Worm (Caenorhabditis elegans): Measurements from ENCODE around the gene C16C10.2.
A peak's percentile ranks its signal among the peaks of the same experiment; 100 is the strongest.

Gene C16C10.2

DNA sequence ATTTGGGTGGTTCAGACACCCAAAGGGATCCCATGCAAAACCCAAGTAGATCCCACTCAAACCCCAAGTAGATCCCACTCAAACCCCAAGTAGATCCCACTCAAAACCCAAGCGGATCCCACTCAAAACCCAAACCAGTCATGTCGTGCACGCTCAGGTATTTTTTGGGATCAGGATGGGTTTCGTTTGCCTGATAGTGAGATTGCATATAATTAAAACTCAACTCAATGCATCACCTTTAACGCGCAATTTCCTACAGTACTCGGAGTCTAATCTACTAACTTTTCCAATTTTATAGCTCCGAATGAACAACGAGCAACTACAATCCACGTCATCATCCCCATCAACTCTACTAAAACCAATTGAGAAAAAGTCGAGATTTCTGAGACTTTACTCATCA is 30.7 kb upstream of the C16C10.2 start, which contains the start of gene phlp-2:
phlp-2 (plus strand) TSS at position 301 of the 400 bp plus-strand sequence.
- no peak for TF ChIP-seq ets-7 (tag; optimal IDR thresholded peaks at IDR 0.05)

DNA sequence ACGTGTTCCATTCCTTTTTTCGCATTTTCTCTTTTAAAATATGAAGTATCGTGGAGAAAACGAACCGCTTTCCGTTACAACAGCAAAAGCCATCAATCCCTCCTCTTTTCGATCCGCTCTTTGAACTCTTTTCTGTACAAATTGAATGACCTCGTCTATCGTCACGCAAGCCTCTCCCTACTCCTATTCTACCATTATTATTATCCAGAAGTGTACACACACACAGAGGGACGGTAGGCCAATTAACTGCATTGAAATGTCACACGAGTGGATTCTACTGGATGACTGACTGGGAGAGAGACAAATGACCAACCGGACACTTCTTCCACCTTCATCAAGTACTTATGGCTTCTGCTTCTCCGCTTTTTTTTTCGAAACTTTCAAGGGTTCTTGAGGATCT is 29.7 kb upstream of the C16C10.2 start:
- TF ChIP-seq hnd-1 (tag; optimal IDR thresholded peaks at IDR 0.05) (no peak), F13C5.2 (tag; optimal IDR thresholded peaks at IDR 0.05) (no peak), ceh-13 (GFP tag; optimal IDR thresholded peaks at IDR 0.05) (no peak), ets-7 (tag; optimal IDR thresholded peaks at IDR 0.05) (no peak), aly-1 (tag; optimal IDR thresholded peaks at IDR 0.05) (no peak), scrt-1 (GFP tag; IDR thresholded peaks at IDR 0.05) (no peak), pes-1 (GFP tag; IDR thresholded peaks at IDR 0.05) (no peak), tbx-37 (GFP tag; conservative IDR thresholded peaks at IDR 0.05) (no peak), sea-1 (GFP tag; conservative IDR thresholded peaks at IDR 0.05) (no peak)

DNA sequence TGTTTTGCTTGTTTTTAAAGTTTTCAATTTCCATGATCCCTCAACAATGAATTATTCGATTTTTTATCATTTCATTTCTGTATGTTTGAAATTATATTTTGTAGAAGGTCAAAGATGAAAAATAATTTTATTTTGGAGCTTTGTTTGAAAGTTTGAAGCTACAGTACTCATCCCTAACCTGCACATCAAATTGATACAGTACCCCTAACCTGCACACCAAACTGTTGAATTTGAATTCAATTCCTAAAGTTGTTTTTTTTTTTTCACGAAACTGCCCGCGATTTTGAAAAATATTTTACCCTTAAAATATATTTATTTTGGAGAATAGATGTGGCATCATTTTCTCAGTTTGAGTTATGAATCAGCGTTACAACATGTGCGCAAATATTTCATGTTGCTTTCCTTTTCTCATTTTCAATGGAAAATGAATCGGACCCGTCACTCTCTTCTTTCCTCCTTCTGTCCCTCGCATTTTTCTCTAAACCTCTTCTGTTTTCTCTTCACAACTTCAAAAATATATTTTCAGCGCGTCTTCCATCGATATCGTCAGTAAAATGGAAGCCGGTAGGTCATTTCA is 27.4 kb upstream of the C16C10.2 start, which contains the start of gene R74.8:
R74.8 (plus strand) TSS at position 527 of the 577 bp plus-strand sequence.
- TF ChIP-seq hmg-4 (GFP tag; optimal IDR thresholded peaks at IDR 0.05): no peak
- TF ChIP-seq ama-1 (optimal IDR thresholded peaks at IDR 0.05): no peak
- TF ChIP-seq hmbx-1 (tag; optimal IDR thresholded peaks at IDR 0.05): no peak
- TF ChIP-seq flt-1 (GFP tag; IDR thresholded peaks at IDR 0.05): no peak
- TF ChIP-seq pes-1 (GFP tag; IDR thresholded peaks at IDR 0.05): no peak
- TF ChIP-seq ceh-13 (GFP tag; optimal IDR thresholded peaks at IDR 0.05): no peak
- no peak for TF ChIP-seq tbx-37 (GFP tag; conservative IDR thresholded peaks at IDR 0.05)
- no peak for TF ChIP-seq B0310.2 (tag; optimal IDR thresholded peaks at IDR 0.05)
- no peak for TF ChIP-seq hnd-1 (tag; optimal IDR thresholded peaks at IDR 0.05)
- TF ChIP-seq tbx-11 (GFP tag; IDR thresholded peaks at IDR 0.05): no peak
- TF ChIP-seq tra-4 (tag; optimal IDR thresholded peaks at IDR 0.05): no peak
- no peak for TF ChIP-seq ets-7 (tag; optimal IDR thresholded peaks at IDR 0.05)
- no peak for TF ChIP-seq scrt-1 (GFP tag; IDR thresholded peaks at IDR 0.05)
- TF ChIP-seq F13C5.2 (tag; optimal IDR thresholded peaks at IDR 0.05): no peak
- no peak for TF ChIP-seq sea-1 (GFP tag; conservative IDR thresholded peaks at IDR 0.05)
- no peak for TF ChIP-seq aly-1 (tag; optimal IDR thresholded peaks at IDR 0.05)
- TF ChIP-seq ceh-36 (tag; optimal IDR thresholded peaks at IDR 0.05): no peak

DNA sequence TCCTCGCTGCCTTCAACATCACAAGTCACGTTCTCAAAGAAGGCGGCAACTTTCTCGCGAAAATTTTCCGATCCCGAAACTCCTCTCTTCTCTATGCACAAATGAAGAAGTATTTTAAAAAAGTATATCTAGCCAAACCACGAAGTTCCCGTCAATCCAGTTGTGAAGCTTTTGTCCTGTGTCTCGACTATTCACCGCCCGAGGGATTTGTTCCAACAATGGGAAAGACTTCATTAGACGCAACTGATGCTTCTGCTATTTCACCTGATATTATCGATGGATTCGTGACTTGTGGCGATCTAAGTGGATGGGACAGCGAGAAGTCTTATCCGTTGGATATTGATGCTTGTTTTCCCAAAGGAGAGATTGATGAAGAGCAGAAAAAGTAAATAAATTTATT is 26.5 kb upstream of the C16C10.2 start:
- no peak for TF ChIP-seq hmbx-1 (tag; optimal IDR thresholded peaks at IDR 0.05)
- no peak for TF ChIP-seq tra-4 (tag; optimal IDR thresholded peaks at IDR 0.05)
- TF ChIP-seq hmg-4 (GFP tag; optimal IDR thresholded peaks at IDR 0.05): no peak
- TF ChIP-seq ceh-36 (tag; optimal IDR thresholded peaks at IDR 0.05): no peak
- TF ChIP-seq aly-1 (tag; optimal IDR thresholded peaks at IDR 0.05): no peak
- TF ChIP-seq ets-7 (tag; optimal IDR thresholded peaks at IDR 0.05): no peak
- no peak for TF ChIP-seq ama-1 (optimal IDR thresholded peaks at IDR 0.05)
- TF ChIP-seq scrt-1 (GFP tag; IDR thresholded peaks at IDR 0.05): no peak
- no peak for TF ChIP-seq B0310.2 (tag; optimal IDR thresholded peaks at IDR 0.05)
- TF ChIP-seq sea-1 (GFP tag; conservative IDR thresholded peaks at IDR 0.05): no peak
- no peak for TF ChIP-seq ceh-13 (GFP tag; optimal IDR thresholded peaks at IDR 0.05)
- no peak for TF ChIP-seq flt-1 (GFP tag; IDR thresholded peaks at IDR 0.05)

DNA sequence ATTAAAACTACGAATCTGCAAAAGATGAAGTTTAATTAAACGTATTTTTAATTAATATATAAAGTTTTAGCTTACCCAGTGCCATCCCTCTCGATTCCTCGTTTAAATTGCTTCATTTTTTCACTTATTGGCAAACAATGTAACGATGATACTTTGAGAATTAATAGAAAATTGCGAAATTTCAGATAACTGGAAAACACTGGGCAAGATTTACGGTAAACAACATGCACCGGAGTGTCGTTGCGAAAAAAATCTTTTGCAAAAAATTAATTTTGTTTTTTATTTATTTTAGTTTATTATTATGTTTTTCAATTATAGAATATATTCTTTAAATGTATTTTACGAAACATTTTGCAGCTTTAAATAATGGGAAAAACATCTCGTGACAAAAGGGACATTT is 25.6 kb upstream of the C16C10.2 start, which contains the start of the genes pelo-1 and R74.7:
pelo-1 (minus strand) TSS at position 151 of the 400 bp plus-strand sequence.
R74.7 (plus strand) TSS at position 358 of the 400 bp plus-strand sequence.
- TF ChIP-seq ceh-36 (tag; optimal IDR thresholded peaks at IDR 0.05): no peak
- no peak for TF ChIP-seq scrt-1 (GFP tag; IDR thresholded peaks at IDR 0.05)
- TF ChIP-seq ets-7 (tag; optimal IDR thresholded peaks at IDR 0.05): no peak
- TF ChIP-seq tra-4 (tag; optimal IDR thresholded peaks at IDR 0.05): no peak
- no peak for TF ChIP-seq hmbx-1 (tag; optimal IDR thresholded peaks at IDR 0.05)
- TF ChIP-seq sea-1 (GFP tag; conservative IDR thresholded peaks at IDR 0.05): no peak
- no peak for TF ChIP-seq hmg-4 (GFP tag; optimal IDR thresholded peaks at IDR 0.05)
- no peak for TF ChIP-seq tbx-11 (GFP tag; IDR thresholded peaks at IDR 0.05)
- TF ChIP-seq aly-1 (tag; optimal IDR thresholded peaks at IDR 0.05): no peak
- TF ChIP-seq F13C5.2 (tag; optimal IDR thresholded peaks at IDR 0.05): no peak
- no peak for TF ChIP-seq flt-1 (GFP tag; IDR thresholded peaks at IDR 0.05)
- TF ChIP-seq pes-1 (GFP tag; IDR thresholded peaks at IDR 0.05): no peak
- no peak for TF ChIP-seq ceh-13 (GFP tag; optimal IDR thresholded peaks at IDR 0.05)
- no peak for TF ChIP-seq tbx-37 (GFP tag; conservative IDR thresholded peaks at IDR 0.05)
- TF ChIP-seq B0310.2 (tag; optimal IDR thresholded peaks at IDR 0.05): no peak
- TF ChIP-seq ama-1 (optimal IDR thresholded peaks at IDR 0.05): no peak

DNA sequence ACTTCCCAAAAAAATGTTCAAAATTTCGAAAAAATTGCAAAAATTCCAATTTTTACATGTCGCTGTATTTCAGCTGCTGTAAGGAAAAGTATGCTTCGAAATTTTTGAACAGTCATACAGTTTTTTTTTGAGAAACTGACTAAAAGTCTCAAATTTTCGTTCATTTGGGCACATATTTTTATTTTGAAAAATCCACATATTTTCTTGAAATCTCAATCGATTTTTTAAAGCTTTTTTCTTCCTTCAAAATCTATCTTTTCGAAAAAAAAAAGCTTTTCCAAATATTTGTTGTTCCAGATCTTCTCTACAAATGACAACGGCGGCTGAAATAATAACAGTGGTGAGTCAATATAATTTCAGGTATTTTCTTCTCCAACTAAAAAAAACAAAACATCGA is 18.5 kb upstream of the C16C10.2 start, which contains the start of gene asd-1:
asd-1 (plus strand) TSS at position 298 of the 397 bp plus-strand sequence.
- TF ChIP-seq tra-4 (tag; optimal IDR thresholded peaks at IDR 0.05) (no peak), aly-1 (tag; optimal IDR thresholded peaks at IDR 0.05) (no peak), ets-7 (tag; optimal IDR thresholded peaks at IDR 0.05) (no peak), tbx-11 (GFP tag; IDR thresholded peaks at IDR 0.05) (no peak), scrt-1 (GFP tag; IDR thresholded peaks at IDR 0.05) (no peak), ceh-36 (tag; optimal IDR thresholded peaks at IDR 0.05) (no peak), tbx-37 (GFP tag; conservative IDR thresholded peaks at IDR 0.05) (no peak), flt-1 (GFP tag; IDR thresholded peaks at IDR 0.05) (no peak), sea-1 (GFP tag; conservative IDR thresholded peaks at IDR 0.05) (no peak), hnd-1 (tag; optimal IDR thresholded peaks at IDR 0.05) (no peak), ama-1 (optimal IDR thresholded peaks at IDR 0.05) (no peak)

DNA sequence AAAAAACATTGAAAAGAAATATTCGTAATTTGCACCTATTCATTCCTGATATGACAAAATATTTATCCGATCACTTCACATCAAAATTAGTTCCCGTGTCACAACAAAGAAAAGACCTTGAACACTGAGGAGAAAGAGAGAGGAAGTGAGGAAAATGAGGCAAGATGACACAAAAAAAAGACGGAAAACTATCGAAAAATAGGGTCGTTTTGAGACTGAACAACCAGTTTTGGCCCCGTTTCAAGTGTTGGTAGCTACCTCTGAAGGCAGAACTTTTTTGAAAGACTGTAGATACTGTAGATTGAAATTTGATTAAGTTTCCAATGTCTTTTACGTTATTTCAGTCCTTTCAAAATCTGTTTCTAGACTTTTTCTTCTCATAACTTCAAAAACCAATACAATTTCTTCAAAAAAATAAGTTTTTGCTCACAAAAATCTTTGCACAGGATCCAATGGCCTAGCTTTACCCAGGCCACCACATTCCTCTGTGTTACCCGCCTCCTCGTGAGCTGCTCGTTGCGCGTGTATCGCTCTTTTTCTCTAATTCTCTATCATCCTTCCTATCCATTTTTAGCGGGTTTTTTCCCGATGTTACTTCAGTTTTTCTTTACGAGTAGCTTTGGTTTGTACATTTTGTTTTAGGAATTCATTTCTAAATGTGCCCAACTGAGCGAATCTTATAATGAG is 18.0 kb upstream of the C16C10.2 start:
- TF ChIP-seq tbx-11 (GFP tag; IDR thresholded peaks at IDR 0.05) (no peak), tra-4 (tag; optimal IDR thresholded peaks at IDR 0.05) (no peak), sea-1 (GFP tag; conservative IDR thresholded peaks at IDR 0.05) (no peak), hmg-4 (GFP tag; optimal IDR thresholded peaks at IDR 0.05) (peak; percentile 41), B0310.2 (tag; optimal IDR thresholded peaks at IDR 0.05) (no peak), tbx-37 (GFP tag; conservative IDR thresholded peaks at IDR 0.05) (peak; percentile 59; the same call in 1 of the 2 replicates), ama-1 (optimal IDR thresholded peaks at IDR 0.05) (no peak)
